Worm (Caenorhabditis elegans) whole organism, late embryonic: ENCODE measurements around the gene T24A6.7.

ENCODE experiments used
- C08G9.2 ChIP-seq: sonication (generic microtip); optimal IDR thresholded peaks from 2 replicates; lab custom pipeline; 2016; ENCODE audit warnings: mild to moderate bottlenecking, missing genetic modification characterization, moderate library complexity, missing compliant biosample characterization
- T23F11.4 ChIP-seq: fragments of 200-800 bp; sonication (Bioruptor generic); optimal IDR thresholded peaks from 2 replicates; lab custom pipeline; 2018; ENCODE audit warnings: mild to moderate bottlenecking, missing genetic modification characterization, missing compliant biosample characterization
- ahr-1 ChIP-seq: sonication (generic microtip); optimal IDR thresholded peaks from 2 replicates; lab custom pipeline; 2016; ENCODE audit warnings: missing genetic modification characterization, missing compliant biosample characterization
- ceh-14 ChIP-seq: sonication (generic microtip); optimal IDR thresholded peaks from 2 replicates; lab custom pipeline; 2016; ENCODE audit warnings: missing genotype, missing genetic modification characterization, missing compliant biosample characterization
- ceh-18 ChIP-seq: sonication (generic microtip); optimal IDR thresholded peaks from 2 replicates; lab custom pipeline; 2016; ENCODE audit warnings: missing genetic modification characterization, missing compliant biosample characterization
- ceh-19 ChIP-seq: fragments of 200-800 bp; sonication (Bioruptor generic); optimal IDR thresholded peaks from 2 replicates; lab custom pipeline; 2018; ENCODE audit warnings: mild to moderate bottlenecking, missing genetic modification characterization, missing compliant biosample characterization
- ceh-24 ChIP-seq: sonication (generic microtip); optimal IDR thresholded peaks from 2 replicates; lab custom pipeline; 2016; ENCODE audit warnings: mild to moderate bottlenecking, missing genetic modification characterization, missing compliant biosample characterization
- ceh-30 ChIP-seq: fragments of 150-350 bp; optimal IDR thresholded peaks from 2 replicates; lab custom pipeline; 2014; ENCODE audit warnings: missing biosample characterization, missing genetic modification characterization
- ceh-31 ChIP-seq: sonication (generic microtip); optimal IDR thresholded peaks from 2 replicates; lab custom pipeline; 2016; ENCODE audit warnings: missing genetic modification characterization, missing compliant biosample characterization
- ceh-45 ChIP-seq: fragments of 200-800 bp; sonication (Bioruptor generic); IDR thresholded peaks from 2 replicates; pipeline ENCODE4 v1.3.6; 2022; ENCODE audit warnings: missing genetic modification reagents, missing genetic modification characterization, missing compliant biosample characterization
- dmd-4 ChIP-seq: sonication (generic microtip); optimal IDR thresholded peaks from 2 replicates; lab custom pipeline; 2016; ENCODE audit warnings: borderline replicate concordance, missing genetic modification characterization, missing compliant biosample characterization
- elt-2 ChIP-seq: sonication (generic microtip); optimal IDR thresholded peaks from 2 replicates; lab custom pipeline; 2016; ENCODE audit warnings: missing genetic modification reagents, missing genetic modification characterization, missing compliant biosample characterization
- elt-4 ChIP-seq: sonication (generic microtip); optimal IDR thresholded peaks from 2 replicates; lab custom pipeline; 2016; ENCODE audit warnings: missing genetic modification characterization, missing compliant biosample characterization
- eyg-1 ChIP-seq: sonication (generic microtip); optimal IDR thresholded peaks from 2 replicates; lab custom pipeline; 2016; ENCODE audit warnings: missing genotype, missing genetic modification characterization, missing compliant biosample characterization
- fkh-6 ChIP-seq: sonication (generic microtip); optimal IDR thresholded peaks from 2 replicates; lab custom pipeline; 2016; ENCODE audit warnings: missing genetic modification characterization, missing compliant biosample characterization
- gmeb-2 ChIP-seq: sonication (generic microtip); optimal IDR thresholded peaks from 2 replicates; lab custom pipeline; 2016; ENCODE audit warnings: missing genetic modification characterization, inconsistent platforms, missing compliant biosample characterization
- hlh-13 ChIP-seq: fragments of 200-800 bp; sonication (Bioruptor generic); optimal IDR thresholded peaks from 2 replicates; lab custom pipeline; 2018; ENCODE audit warnings: mild to moderate bottlenecking, missing genetic modification characterization, missing compliant biosample characterization
- hlh-6 ChIP-seq: sonication (generic microtip); optimal IDR thresholded peaks from 2 replicates; lab custom pipeline; 2016; ENCODE audit warnings: missing genotype, missing genetic modification characterization, missing compliant biosample characterization
- madf-2 ChIP-seq: sonication (generic microtip); optimal IDR thresholded peaks from 2 replicates; lab custom pipeline; 2017; ENCODE audit warnings: missing genetic modification characterization, missing compliant biosample characterization
- mec-3 ChIP-seq: sonication (generic microtip); optimal IDR thresholded peaks from 2 replicates; lab custom pipeline; 2016; ENCODE audit warnings: borderline replicate concordance, missing genetic modification characterization, missing compliant biosample characterization
- nhr-11 ChIP-seq: fragments of 150-350 bp; optimal IDR thresholded peaks from 2 replicates; lab custom pipeline; 2014; ENCODE audit warnings: missing biosample characterization, missing genetic modification characterization
- nhr-232 ChIP-seq: sonication (generic microtip); optimal IDR thresholded peaks from 2 replicates; lab custom pipeline; 2016; ENCODE audit warnings: missing genetic modification characterization, missing compliant biosample characterization
- npax-4 ChIP-seq: sonication (generic microtip); optimal IDR thresholded peaks from 2 replicates; lab custom pipeline; 2016; ENCODE audit warnings: missing genetic modification characterization, missing compliant biosample characterization
- odd-2 ChIP-seq: sonication (generic microtip); optimal IDR thresholded peaks from 2 replicates; lab custom pipeline; 2017; ENCODE audit warnings: antibody characterized with exemption, mild to moderate bottlenecking, missing genetic modification characterization, missing compliant biosample characterization
- pha-4 ChIP-seq: fragments of 150-350 bp; optimal IDR thresholded peaks from 2 replicates; lab custom pipeline; 2018; ENCODE audit warnings: missing biosample characterization, missing genetic modification reagents, missing genetic modification characterization
- pqm-1 ChIP-seq: sonication (generic microtip); optimal IDR thresholded peaks from 2 replicates; lab custom pipeline; 2016; ENCODE audit warnings: missing genetic modification characterization, missing compliant biosample characterization
- pros-1 ChIP-seq: fragments of 150-350 bp; optimal IDR thresholded peaks from 2 replicates; lab custom pipeline; 2014; ENCODE audit warnings: missing biosample characterization, missing genetic modification reagents, missing genetic modification characterization
- sox-2 ChIP-seq: fragments of 200-800 bp; sonication (Bioruptor generic); IDR thresholded peaks from 2 replicates; pipeline ENCODE4 v1.3.6; 2022; ENCODE audit warnings: missing genetic modification reagents, missing genetic modification characterization, missing compliant biosample characterization
- sox-4 ChIP-seq: sonication (generic microtip); optimal IDR thresholded peaks from 2 replicates; lab custom pipeline; 2017; ENCODE audit warnings: mild to moderate bottlenecking, missing genetic modification characterization, inconsistent platforms, missing compliant biosample characterization
- ttx-3 ChIP-seq: sonication (generic microtip); optimal IDR thresholded peaks from 2 replicates; lab custom pipeline; 2016; ENCODE audit warnings: missing genetic modification reagents, missing genetic modification characterization, missing compliant biosample characterization
- unc-42 ChIP-seq: sonication (generic microtip); optimal IDR thresholded peaks from 2 replicates; lab custom pipeline; 2016; ENCODE audit warnings: missing genotype, missing genetic modification characterization, missing compliant biosample characterization
- unc-86 ChIP-seq: sonication (generic microtip); optimal IDR thresholded peaks from 2 replicates; lab custom pipeline; 2016; ENCODE audit warnings: missing genetic modification characterization, missing compliant biosample characterization
- ztf-16 ChIP-seq: sonication (generic microtip); optimal IDR thresholded peaks from 2 replicates; lab custom pipeline; 2017; ENCODE audit warnings: missing genetic modification characterization, missing compliant biosample characterization

T24A6.7 gene

DNA sequence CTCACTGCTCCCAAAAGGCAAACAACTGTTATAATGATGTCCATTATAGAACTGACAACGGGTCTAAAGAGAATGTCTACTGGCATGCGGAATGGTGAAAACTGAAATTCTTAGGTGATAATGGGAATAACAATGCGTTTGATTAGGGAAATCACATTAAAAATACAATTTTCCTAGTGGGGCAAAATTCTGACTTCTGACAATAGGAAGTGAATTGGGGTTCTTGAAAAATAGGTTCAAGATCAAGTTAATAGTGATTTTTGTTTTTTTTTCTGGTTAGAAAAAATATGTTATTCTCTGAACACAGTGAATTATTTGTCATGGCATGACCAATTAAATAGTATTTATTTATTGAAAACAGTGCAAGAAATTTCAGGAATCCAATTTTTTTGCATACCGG, 38.2 kb upstream of the T24A6.7 start, which contains the start of gene srbc-32:
Gene srbc-32 (minus strand): TSS at position 101 of the 400 bp plus-strand sequence.
- TF ChIP-seq ceh-31 (tag; lab: Kevin White, UChicago) (no peak), pros-1 (tag; lab: Kevin White, UChicago) (no peak), pqm-1 (tag; lab: Kevin White, UChicago) (no peak), mec-3 (no peak), nhr-11 (no peak)

DNA sequence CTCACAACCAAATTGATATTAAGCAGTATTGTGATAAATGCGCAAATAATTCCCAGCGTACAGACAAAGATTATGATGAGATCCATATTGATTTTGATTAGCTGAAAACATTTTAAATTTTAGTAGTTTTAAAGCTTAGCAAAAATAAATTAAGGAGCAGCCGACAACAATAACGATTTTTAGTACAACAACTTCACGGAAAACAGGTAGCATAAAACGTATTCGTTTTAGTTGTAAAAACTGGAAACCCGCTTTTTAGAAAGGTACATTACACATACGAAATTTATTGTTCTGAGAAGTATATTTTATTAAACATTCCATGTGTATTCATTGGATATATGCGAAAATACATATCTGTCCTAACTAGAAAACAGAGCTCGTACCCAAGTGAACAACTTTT, 34.6 kb upstream of the T24A6.7 start, which contains the start of gene srbc-36:
Gene srbc-36 (minus strand): TSS at position 101 of the 400 bp plus-strand sequence.
- TF ChIP-seq dmd-4 (tag; lab: Kevin White, UChicago): no peak
- no peak for TF ChIP-seq ztf-16 (tag; lab: Kevin White, UChicago)
- TF ChIP-seq fkh-6 (tag; lab: Kevin White, UChicago): no peak
- TF ChIP-seq ceh-24 (tag; lab: Kevin White, UChicago): no peak
- no peak for TF ChIP-seq elt-2
- no peak for TF ChIP-seq sox-2 (GFP tag; lab: Robert Waterston, UW)
- no peak for TF ChIP-seq ahr-1 (tag; lab: Kevin White, UChicago)
- no peak for TF ChIP-seq pha-4 (tag; lab: Kevin White, UChicago)
- no peak for TF ChIP-seq ceh-45 (GFP tag; lab: Robert Waterston, UW)
- no peak for TF ChIP-seq pqm-1 (tag; lab: Kevin White, UChicago)
- no peak for TF ChIP-seq ceh-19 (GFP tag; lab: Kevin White, UChicago)
- TF ChIP-seq ceh-18 (tag; lab: Kevin White, UChicago): no peak

DNA sequence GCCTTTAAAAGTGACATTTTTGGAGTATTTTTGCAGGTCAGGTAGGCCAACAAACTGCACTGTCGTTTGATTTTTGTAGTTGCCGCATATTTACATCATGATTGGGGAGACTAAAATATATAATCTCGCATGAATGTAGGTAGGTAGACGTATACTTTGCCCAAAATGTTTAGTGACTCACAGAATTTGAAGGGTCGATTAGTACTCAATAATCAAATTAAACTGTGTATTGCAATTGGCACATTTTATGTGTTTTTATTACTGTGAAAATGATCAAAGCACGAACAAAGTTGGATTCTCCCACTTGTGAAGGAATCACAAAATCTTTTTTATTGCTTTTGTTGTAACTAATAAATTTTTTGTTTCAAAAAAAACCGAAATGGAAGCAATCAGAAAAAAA, 28.2 kb upstream of the T24A6.7 start, which contains the start of gene C07G3.15:
Gene C07G3.15 (minus strand): TSS at position 101 of the 400 bp plus-strand sequence.
- TF ChIP-seq ceh-30 (tag; lab: Kevin White, UChicago) (no peak), odd-2 (tag; lab: Kevin White, UChicago) (no peak), C08G9.2 (no peak), hlh-13 (no peak), madf-2 (no peak), T23F11.4 (GFP tag; lab: Kevin White, UChicago) (no peak), nhr-11 (no peak), ceh-24 (tag; lab: Kevin White, UChicago) (no peak), ceh-45 (GFP tag; lab: Robert Waterston, UW) (no peak)

DNA sequence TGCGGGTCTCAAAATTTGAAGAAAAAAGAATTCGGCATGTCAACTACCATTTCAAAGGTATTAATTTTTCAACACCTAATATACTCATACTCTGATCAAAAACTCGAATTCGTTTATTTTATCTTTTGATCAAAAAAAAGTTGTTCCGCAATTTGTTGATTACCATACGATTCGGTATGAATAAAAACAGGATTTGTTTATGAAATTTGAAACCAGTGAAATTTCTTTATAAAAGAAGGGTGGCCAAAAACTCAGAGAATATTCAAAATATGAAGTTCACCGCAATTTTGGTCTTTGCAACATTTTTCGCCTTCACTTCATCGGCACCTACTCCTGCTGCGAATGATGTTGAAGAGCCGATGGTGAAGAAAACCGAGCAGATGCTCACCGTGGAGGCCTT, 23.0 kb upstream of the T24A6.7 start, which contains the start of the genes C07G3.8 and C07G3.10:
Gene C07G3.8 (minus strand): TSS at position 101 of the 400 bp plus-strand sequence.
Gene C07G3.10 (plus strand): TSS at position 270 of the 400 bp plus-strand sequence.
- TF ChIP-seq eyg-1 (tag; lab: Kevin White, UChicago) (no peak), ztf-16 (tag; lab: Kevin White, UChicago) (no peak), elt-4 (no peak), sox-4 (tag; lab: Kevin White, UChicago) (no peak), nhr-232 (tag; lab: Kevin White, UChicago) (no peak), madf-2 (no peak), hlh-6 (no peak), odd-2 (tag; lab: Kevin White, UChicago) (no peak), gmeb-2 (no peak), T23F11.4 (GFP tag; lab: Kevin White, UChicago) (no peak), ttx-3 (tag; lab: Kevin White, UChicago) (no peak), unc-86 (no peak), unc-42 (tag; lab: Kevin White, UChicago) (no peak), ceh-14 (tag; lab: Kevin White, UChicago) (no peak)

DNA sequence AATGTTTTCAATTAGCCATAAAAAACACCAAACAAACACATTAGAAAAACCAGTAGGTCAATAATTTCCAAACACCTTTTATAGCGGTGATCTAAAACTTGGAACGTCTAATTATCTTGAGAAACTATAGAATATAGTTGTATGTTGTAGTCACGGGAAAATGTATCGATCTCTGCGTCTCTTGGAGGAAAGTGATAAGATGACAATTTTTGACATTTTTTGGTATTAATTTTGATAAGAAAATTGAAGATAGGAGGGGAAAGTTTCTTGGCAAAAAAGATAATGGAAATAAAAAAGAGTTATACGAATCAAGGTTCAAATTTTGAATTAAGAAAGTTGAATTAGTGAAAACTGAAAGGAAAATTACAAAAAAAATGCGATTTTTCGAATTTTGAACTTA, 19.3 kb upstream of the T24A6.7 start:
- TF ChIP-seq npax-4 (tag; lab: Kevin White, UChicago) (no peak), elt-2 (peak; percentile 91)
